Worm (Caenorhabditis elegans): ENCODE measurements around the gene srw-12.

DNA sequence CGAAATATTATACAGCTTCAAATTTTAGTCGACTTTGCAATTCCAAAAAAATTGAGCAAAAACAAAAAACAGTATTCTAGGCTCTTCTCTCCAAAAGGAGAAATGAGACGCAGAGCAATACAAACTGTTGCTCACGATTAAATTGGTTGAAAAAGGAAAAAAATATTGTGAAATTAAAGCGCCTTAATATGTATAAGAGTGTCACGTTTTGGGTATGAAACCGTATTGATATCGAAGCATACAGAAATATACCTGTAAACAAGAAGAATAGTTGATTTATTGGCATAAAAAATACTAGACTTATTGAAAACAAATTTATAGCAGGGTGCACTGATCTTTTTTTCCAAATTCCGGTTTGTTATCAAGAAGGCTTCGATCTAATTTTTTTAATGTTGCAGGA is 27.4 kb upstream of the srw-12 start, which contains the start of gene M01B2.13:
- no peak for TF ChIP-seq W03F9.2 (tag; optimal IDR thresholded peaks at IDR 0.05)
- TF ChIP-seq him-1 (tag; optimal IDR thresholded peaks at IDR 0.05): no peak
- no peak for TF ChIP-seq dao-5 (tag; optimal IDR thresholded peaks at IDR 0.05)

All from whole organism, L4/young adult.